Worm (Caenorhabditis elegans) whole organism, midembryonic: ENCODE measurements around the gene let-19.

Source experiments
- T22C8.4 ChIP-seq: fragments of 200-800 bp; sonication (Bioruptor generic); IDR thresholded peaks from 2 replicates; pipeline ENCODE4 v1.3.6; 2022; ENCODE audit warnings: missing genetic modification characterization, missing compliant biosample characterization
- cog-1 ChIP-seq: sonication (generic microtip); optimal IDR thresholded peaks from 2 replicates; lab custom pipeline; 2016; ENCODE audit warnings: missing genetic modification characterization, missing compliant biosample characterization
- flt-1 ChIP-seq: fragments of 200-800 bp; sonication (Bioruptor generic); IDR thresholded peaks from 2 replicates; pipeline ENCODE4 v1.3.6; 2022; ENCODE audit warnings: missing genetic modification characterization, missing compliant biosample characterization
- klf-2 ChIP-seq: fragments of 200-800 bp; sonication (Bioruptor generic); conservative IDR thresholded peaks from 2 replicates; pipeline ENCODE4 v1.3.6; 2022; ENCODE audit warnings: missing genetic modification reagents, missing genetic modification characterization, missing compliant biosample characterization
- ztf-23 ChIP-seq: fragments of 200-800 bp; sonication (Bioruptor generic); IDR thresholded peaks from 2 replicates; pipeline ENCODE4 v1.3.6; 2022; ENCODE audit warnings: missing genetic modification reagents, missing genetic modification characterization, missing compliant biosample characterization
- ztf-29 ChIP-seq: fragments of 200-800 bp; sonication (Bioruptor generic); IDR thresholded peaks from 2 replicates; pipeline ENCODE4 v1.3.6; 2022; ENCODE audit warnings: missing genetic modification reagents, missing genetic modification characterization, missing compliant biosample characterization

DNA sequence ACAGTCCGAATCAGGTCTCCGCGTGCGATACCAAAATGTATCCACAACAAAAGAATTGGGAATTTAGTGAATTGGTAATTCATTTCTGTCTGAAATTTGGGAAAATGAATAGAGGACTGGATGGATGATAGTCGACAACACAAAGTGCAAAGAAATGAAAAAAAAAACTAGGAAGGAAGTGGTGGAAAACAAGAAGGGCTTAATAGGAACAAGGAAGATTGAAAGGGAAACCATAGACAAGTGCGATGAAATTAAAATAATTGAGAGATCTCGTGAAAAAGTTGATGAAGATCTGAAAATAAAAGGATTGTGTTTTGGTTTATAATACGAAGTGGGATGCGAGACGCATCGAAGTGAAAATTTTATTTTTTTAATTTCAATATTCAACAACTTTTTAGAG lies 23.3 kb downstream of the let-19 start, which contains the start of gene F07H5.7:
- no peak for TF ChIP-seq cog-1
- no peak for TF ChIP-seq ztf-29 (GFP tag; lab: Robert Waterston, UW)
- TF ChIP-seq T22C8.4 (GFP tag; lab: Robert Waterston, UW), result no peak
- no peak for TF ChIP-seq ztf-23 (GFP tag; lab: Robert Waterston, UW)
- no peak for TF ChIP-seq flt-1 (GFP tag; lab: Robert Waterston, UW)
- no peak for TF ChIP-seq klf-2 (GFP tag; lab: Robert Waterston, UW)
